Fruit fly (Drosophila melanogaster): Measurements from ENCODE around the gene e.

DNA sequence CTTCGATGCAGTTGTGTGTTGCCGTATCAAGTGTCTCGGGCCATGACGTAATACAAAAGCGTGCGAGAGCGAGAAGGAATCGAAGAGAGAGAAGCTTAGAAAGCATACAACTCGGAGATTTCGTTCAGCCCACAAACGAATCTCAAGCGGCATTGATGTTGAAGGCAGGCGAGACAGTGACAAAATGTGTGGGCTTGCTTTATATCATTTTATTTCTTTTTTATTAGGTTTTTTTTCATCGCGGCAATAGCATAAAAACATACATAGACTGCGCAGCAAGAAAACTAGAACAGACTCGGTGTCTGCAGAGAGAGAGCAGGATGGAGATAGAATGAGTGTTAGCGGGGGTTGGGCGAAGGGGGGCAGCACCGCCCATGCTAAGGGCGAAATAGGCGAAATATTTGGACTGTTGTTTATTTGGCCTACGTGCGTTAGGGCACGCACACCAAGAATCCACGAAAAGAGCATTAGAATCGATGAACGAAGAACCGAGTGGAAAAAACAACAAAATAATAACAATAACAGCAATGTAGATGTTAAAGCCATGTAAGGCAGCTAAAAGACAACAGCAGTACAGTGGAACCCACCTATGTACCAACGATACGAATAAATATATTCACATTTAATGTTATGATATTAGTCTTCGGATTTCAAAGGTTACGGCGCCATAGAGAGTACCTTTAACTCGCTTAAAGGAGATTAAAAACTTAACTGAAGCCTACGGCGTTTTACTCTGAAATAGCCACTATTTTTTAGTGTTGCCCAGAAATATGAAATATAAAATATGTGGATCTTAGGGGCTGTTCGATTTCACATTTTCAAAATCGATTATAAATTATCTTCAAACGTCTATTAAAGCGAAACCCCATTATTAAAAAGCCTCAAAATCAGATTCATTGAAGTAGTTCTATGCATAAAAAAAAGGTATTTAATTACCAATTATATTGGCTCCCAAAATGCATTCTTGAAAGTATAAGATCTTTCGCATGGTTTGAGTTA is 49.3 kb downstream of the e start:
- TF ChIP-seq Clk (GFP tag; optimal IDR thresholded peaks at IDR 0.05) (no peak), kay (GFP tag; ENCODE audit: borderline replicate concordance) (no peak), tj (GFP tag; optimal IDR thresholded peaks at IDR 0.05) (no peak)
